Worm (Caenorhabditis elegans): ENCODE results near the gene R160.12.
"Not testable (repeated sequence)": the region's sequence is repeated elsewhere in the genome, so short reads cannot be mapped to it uniquely, and the experiment has no call there.

Gene R160.12

ce11 chrX:4353318-4353717, 24.3 kb downstream of the R160.12 start, which contains the start of gene col-165:
Gene col-165 (plus strand): TSS chrX:4353618.
- TF ChIP-seq unc-39 (tag; optimal IDR thresholded peaks at IDR 0.05) (no peak), pha-4 (tag; optimal IDR thresholded peaks at IDR 0.05) (no peak), nhr-28 (tag; optimal IDR thresholded peaks at IDR 0.05) (no peak), ham-2 (GFP tag; optimal IDR thresholded peaks at IDR 0.05) (no peak), blmp-1 (tag; optimal IDR thresholded peaks at IDR 0.05) (no peak), tbx-8 (GFP tag; optimal IDR thresholded peaks at IDR 0.05) (no peak), ztf-11 (tag; optimal IDR thresholded peaks at IDR 0.05) (no peak), zip-8 (tag; optimal IDR thresholded peaks at IDR 0.05) (no peak), drap-1 (GFP tag; optimal IDR thresholded peaks at IDR 0.05) (no peak), snpc-4 (tag; optimal IDR thresholded peaks at IDR 0.05) (no peak)

- no peak for TF ChIP-seq sem-2 (GFP tag; optimal IDR thresholded peaks at IDR 0.05)
- no peak for TF ChIP-seq nhr-237 (tag; optimal IDR thresholded peaks at IDR 0.05)
- no peak for TF ChIP-seq nhr-2 (tag; optimal IDR thresholded peaks at IDR 0.05)
- no peak for TF ChIP-seq elt-1 (tag; optimal IDR thresholded peaks at IDR 0.05; ENCODE audit: borderline replicate concordance, insufficient read depth)
- no peak for TF ChIP-seq ceh-83 (GFP tag; optimal IDR thresholded peaks at IDR 0.05)
- no peak for TF ChIP-seq M03D4.4 (tag; optimal IDR thresholded peaks at IDR 0.05)
- TF ChIP-seq ceh-39 (tag; optimal IDR thresholded peaks at IDR 0.05), result no peak
- no peak for TF ChIP-seq snpc-4 (tag; optimal IDR thresholded peaks at IDR 0.05)
- TF ChIP-seq lsy-2 (tag; optimal IDR thresholded peaks at IDR 0.05), result no peak
- no peak for TF ChIP-seq unc-39 (tag; optimal IDR thresholded peaks at IDR 0.05)
- TF ChIP-seq ceh-43 (GFP tag; optimal IDR thresholded peaks at IDR 0.05), result no peak
- no peak for TF ChIP-seq lin-13 (tag; optimal IDR thresholded peaks at IDR 0.05)
- no peak for TF ChIP-seq sptf-1 (tag; optimal IDR thresholded peaks at IDR 0.05)
Observed at ce11 chrX:4350198-4350597, 27.4 kb downstream of the R160.12 start, which contains the start of gene F14H12.2. Gene F14H12.2 (plus strand): TSS chrX:4350498.

ce11 chrX:4343915-4344314, 33.7 kb downstream of the R160.12 start, which contains the start of gene F14H12.3:
Gene F14H12.3 (plus strand): TSS chrX:4344215.
- TF ChIP-seq mab-5 (tag; optimal IDR thresholded peaks at IDR 0.05), result no peak
- no peak for TF ChIP-seq ham-2 (GFP tag; optimal IDR thresholded peaks at IDR 0.05)
- TF ChIP-seq M03D4.4 (tag; optimal IDR thresholded peaks at IDR 0.05), result no peak
- no peak for TF ChIP-seq blmp-1 (tag; optimal IDR thresholded peaks at IDR 0.05)
- TF ChIP-seq flh-1 (GFP tag; optimal IDR thresholded peaks at IDR 0.05), result no peak
- TF ChIP-seq mep-1 (tag; optimal IDR thresholded peaks at IDR 0.05), result no peak
- TF ChIP-seq lin-32 (GFP tag; optimal IDR thresholded peaks at IDR 0.05), result no peak
- TF ChIP-seq unc-62 (GFP tag; optimal IDR thresholded peaks at IDR 0.05), result no peak
- TF ChIP-seq nhr-237 (tag; optimal IDR thresholded peaks at IDR 0.05), result no peak
- no peak for TF ChIP-seq nhr-2 (tag; optimal IDR thresholded peaks at IDR 0.05)

ce11 chrX:4342730-4343129, 34.9 kb downstream of the R160.12 start:
- TF ChIP-seq ham-2 (GFP tag; optimal IDR thresholded peaks at IDR 0.05) (no peak), snpc-4 (tag; optimal IDR thresholded peaks at IDR 0.05) (no peak), nhr-2 (tag; optimal IDR thresholded peaks at IDR 0.05) (no peak), nhr-237 (tag; optimal IDR thresholded peaks at IDR 0.05) (no peak), nhr-12 (tag; optimal IDR thresholded peaks at IDR 0.05) (no peak), mab-5 (tag; optimal IDR thresholded peaks at IDR 0.05) (no peak), ceh-83 (GFP tag; optimal IDR thresholded peaks at IDR 0.05) (no peak), elt-1 (tag; optimal IDR thresholded peaks at IDR 0.05; ENCODE audit: borderline replicate concordance, insufficient read depth) (no peak), unc-62 (GFP tag; optimal IDR thresholded peaks at IDR 0.05) (no peak), lin-13 (tag; optimal IDR thresholded peaks at IDR 0.05) (no peak), mls-2 (tag; optimal IDR thresholded peaks at IDR 0.05) (no peak), mep-1 (tag; optimal IDR thresholded peaks at IDR 0.05) (no peak), lin-32 (GFP tag; optimal IDR thresholded peaks at IDR 0.05) (no peak), hlh-1 (tag; optimal IDR thresholded peaks at IDR 0.05) (no peak), zip-8 (tag; optimal IDR thresholded peaks at IDR 0.05) (no peak), drap-1 (GFP tag; optimal IDR thresholded peaks at IDR 0.05) (no peak), unc-120 (tag; optimal IDR thresholded peaks at IDR 0.05; ENCODE audit: poor library complexity, severe bottlenecking) (no peak), cnd-1 (tag; optimal IDR thresholded peaks at IDR 0.05) (no peak), ztf-11 (tag; optimal IDR thresholded peaks at IDR 0.05) (no peak), flh-1 (GFP tag; optimal IDR thresholded peaks at IDR 0.05) (no peak)

ce11 chrX:4339332-4339731, 38.3 kb downstream of the R160.12 start, which contains the start of gene cst-1:
Gene cst-1 (plus strand): TSS chrX:4339632.
- TF ChIP-seq unc-120 (tag; optimal IDR thresholded peaks at IDR 0.05; ENCODE audit: poor library complexity, severe bottlenecking); ceh-43 (GFP tag; optimal IDR thresholded peaks at IDR 0.05); nhr-12 (tag; optimal IDR thresholded peaks at IDR 0.05): not testable (repeated sequence)

Data from whole organism, mixed stage, embryonic.